Fruit fly (Drosophila melanogaster) ovary, adult (tissue): ENCODE results near the gene mia.
A peak's percentile ranks its signal among the peaks of the same experiment; 100 is the strongest.

ENCODE experiments used
- CG17801 ChIP-seq: fragments of 200-800 bp; optimal IDR thresholded peaks from 2 replicates; lab custom pipeline; 2019; ENCODE audit warnings: missing biosample characterization, mild to moderate bottlenecking, missing genetic modification characterization, moderate library complexity; ENCODE audit not compliant: partially characterized antibody

The mia gene

dm6 chr3R:5517002-5517875 lies 33.7 kb downstream of the mia start, which contains the start of gene Itpr:
Gene Itpr, plus strand, starts transcription at chr3R:5517117.
- TF ChIP-seq CG17801 (GFP tag; lab: Kevin White, UChicago) = peak; percentile 15

dm6 chr3R:5516582-5517001 lies 34.4 kb downstream of the mia start:
- no peak for TF ChIP-seq CG17801 (GFP tag; lab: Kevin White, UChicago)

dm6 chr3R:5514759-5515158 lies 36.2 kb downstream of the mia start:
- TF ChIP-seq CG17801 (GFP tag; lab: Kevin White, UChicago) = no peak

- no peak for TF ChIP-seq CG17801 (GFP tag; lab: Kevin White, UChicago)
Observed at dm6 chr3R:5503789-5504387, 47.1 kb downstream of the mia start.

- TF ChIP-seq CG17801 (GFP tag; lab: Kevin White, UChicago) = no peak
Observed at dm6 chr3R:5502646-5503045, 48.3 kb downstream of the mia start, which contains the start of gene NKCC. Gene NKCC, minus strand, starts transcription at chr3R:5502702.
